Worm (Caenorhabditis elegans) whole organism, L1 larva: Measurements from ENCODE around the gene acs-10.

Experiments
- C16A3.4 ChIP-seq: fragments of 150-350 bp; optimal IDR thresholded peaks from 2 replicates; lab custom pipeline; 2014; ENCODE audit warnings: missing biosample characterization, missing genetic modification characterization
- ceh-82 ChIP-seq, 3 experiments: fragments of 150-350 bp in 1 of 3; sonication (generic microtip) in 2 of 3; optimal IDR thresholded peaks; 2 replicates each; lab custom pipeline; 2014 to 2017; ENCODE audit warnings: missing biosample characterization in 3 of 3, missing genetic modification characterization in 3 of 3
- egl-27 ChIP-seq, 2 experiments: fragments of 150-350 bp in 1 of 2; sonication (generic microtip); optimal IDR thresholded peaks; 3 replicates each; lab custom pipeline; 2017 to 2018; ENCODE audit warnings: missing biosample characterization in 2 of 2, missing genetic modification characterization in 2 of 2, missing genetic modification reagents in 2 of 2
- fkh-10 ChIP-seq: sonication (generic microtip); optimal IDR thresholded peaks from 2 replicates; lab custom pipeline; 2017; ENCODE audit warnings: missing biosample characterization, missing genetic modification reagents, missing genetic modification characterization
- lin-13 ChIP-seq: fragments of 150-350 bp; optimal IDR thresholded peaks from 2 replicates; lab custom pipeline; 2014; ENCODE audit warnings: missing biosample characterization, missing genetic modification reagents, missing genetic modification characterization
- lin-39 ChIP-seq: fragments of 150-350 bp; optimal IDR thresholded peaks from 2 replicates; lab custom pipeline; 2014; ENCODE audit warnings: missing biosample characterization, missing genetic modification reagents, missing genetic modification characterization
- lir-3 ChIP-seq: sonication (generic microtip); optimal IDR thresholded peaks from 2 replicates; lab custom pipeline; 2016; ENCODE audit warnings: mild to moderate bottlenecking, missing genetic modification characterization, moderate library complexity, missing compliant biosample characterization; ENCODE audit not compliant: poor library complexity
- nhr-28 ChIP-seq: fragments of 150-350 bp; optimal IDR thresholded peaks from 2 replicates; lab custom pipeline; 2014; ENCODE audit warnings: missing biosample characterization, missing genetic modification characterization
- nhr-77 ChIP-seq: fragments of 150-350 bp; optimal IDR thresholded peaks from 2 replicates; lab custom pipeline; 2014; ENCODE audit warnings: missing biosample characterization, missing genetic modification characterization
- nhr-90 ChIP-seq: sonication (generic microtip); optimal IDR thresholded peaks from 2 replicates; lab custom pipeline; 2016; ENCODE audit warnings: mild to moderate bottlenecking, missing genetic modification characterization, missing compliant biosample characterization; ENCODE audit not compliant: poor library complexity
- pqm-1 ChIP-seq: sonication (generic microtip); optimal IDR thresholded peaks from 3 replicates; lab custom pipeline; 2017; ENCODE audit warnings: missing biosample characterization, missing genetic modification characterization
- snpc-4 ChIP-seq: fragments of 150-350 bp; optimal IDR thresholded peaks from 2 replicates; lab custom pipeline; 2014; ENCODE audit warnings: missing biosample characterization, missing genetic modification characterization
- unc-30 ChIP-seq: sonication (generic microtip); optimal IDR thresholded peaks from 2 replicates; lab custom pipeline; 2017; ENCODE audit warnings: missing biosample characterization, missing genetic modification characterization
- zag-1 ChIP-seq: fragments of 150-350 bp; optimal IDR thresholded peaks from 2 replicates; lab custom pipeline; 2014; ENCODE audit warnings: missing biosample characterization, missing genetic modification characterization

ce11 chrV:14194514-14194913 is 48.2 kb downstream of the acs-10 start:
- TF ChIP-seq zag-1 (tag; lab: Kevin White, UChicago) (no peak), nhr-90 (no peak), pqm-1 (no peak), unc-30 (tag; lab: Kevin White, UChicago) (no peak), lir-3 (tag; lab: Kevin White, UChicago) (no peak), nhr-77 (tag; lab: Kevin White, UChicago) (no peak), lin-39 (no peak), C16A3.4 (no peak), lin-13 (no peak), fkh-10 (GFP tag; lab: Kevin White, UChicago) (no peak), snpc-4 (no peak), ceh-82 (tag; optimal IDR thresholded peaks at IDR 0.05; lab: Kevin White, UChicago) (no peak), egl-27 (tag; optimal IDR thresholded peaks at IDR 0.05; lab: Kevin White, UChicago) (no peak), nhr-28 (no peak)
